Fruit fly (Drosophila melanogaster) whole organism, embryonic: ENCODE data around the gene Spn28B.

Experiments
- Atf-2 ChIP-seq: fragments of 200-800 bp; sonication (Bioruptor generic); optimal IDR thresholded peaks from 2 replicates; lab custom pipeline; 2016; ENCODE audit warnings: missing biosample characterization, missing genetic modification characterization
- Bdp1 ChIP-seq: fragments of 200-800 bp; sonication (Bioruptor generic); optimal IDR thresholded peaks from 3 replicates; lab custom pipeline; 2016; ENCODE audit warnings: missing biosample characterization, missing genetic modification characterization
- CG10267 ChIP-seq: fragments of 200-800 bp; sonication (Bioruptor generic); optimal IDR thresholded peaks from 2 replicates; lab custom pipeline; 2018; ENCODE audit warnings: missing biosample characterization, mild to moderate bottlenecking, missing genetic modification characterization, moderate library complexity
- CG10543 ChIP-seq: fragments of 200-800 bp; sonication (Bioruptor generic); optimal IDR thresholded peaks from 3 replicates; lab custom pipeline; 2017; ENCODE audit warnings: missing biosample characterization, mild to moderate bottlenecking, missing genetic modification characterization, moderate library complexity
- CG11398 ChIP-seq: fragments of 200-800 bp; sonication (Bioruptor generic); optimal IDR thresholded peaks from 2 replicates; lab custom pipeline; 2016; ENCODE audit warnings: missing biosample characterization, missing genetic modification characterization
- CG11456 ChIP-seq: fragments of 200-800 bp; sonication (Bioruptor generic); IDR thresholded peaks from 3 replicates; pipeline ENCODE4 v1.3.6; 2022; ENCODE audit warnings: missing biosample characterization, missing genetic modification characterization
- CG12071 ChIP-seq: fragments of 200-800 bp; sonication (Bioruptor generic); optimal IDR thresholded peaks from 3 replicates; lab custom pipeline; 2018; ENCODE audit warnings: missing biosample characterization, mild to moderate bottlenecking, missing genetic modification characterization
- CG13296 ChIP-seq: fragments of 200-800 bp; sonication (Bioruptor generic); optimal IDR thresholded peaks from 3 replicates; lab custom pipeline; 2018; ENCODE audit warnings: missing biosample characterization, mild to moderate bottlenecking, missing genetic modification characterization
- CG15479 ChIP-seq: fragments of 200-800 bp; sonication (Bioruptor generic); optimal IDR thresholded peaks from 3 replicates; lab custom pipeline; 2019; ENCODE audit warnings: missing biosample characterization, mild to moderate bottlenecking, missing genetic modification characterization, moderate library complexity
- CG15514 ChIP-seq: fragments of 200-800 bp; sonication (Bioruptor generic); optimal IDR thresholded peaks from 3 replicates; lab custom pipeline; 2017; ENCODE audit warnings: missing biosample characterization, missing genetic modification characterization, mild to moderate bottlenecking, moderate library complexity, missing genetic modification reagents
- CG1602 ChIP-seq: fragments of 200-800 bp; sonication (Bioruptor generic); optimal IDR thresholded peaks from 3 replicates; lab custom pipeline; 2016; ENCODE audit warnings: missing biosample characterization, missing genetic modification characterization
- CG17328 ChIP-seq: fragments of 200-800 bp; sonication (Bioruptor generic); IDR thresholded peaks from 2 replicates; pipeline ENCODE4 v1.3.6; 2022; ENCODE audit warnings: missing biosample characterization, missing genetic modification characterization
- CG17385 ChIP-seq: fragments of 200-800 bp; sonication (Bioruptor generic); optimal IDR thresholded peaks from 3 replicates; lab custom pipeline; 2018; ENCODE audit warnings: missing biosample characterization, mild to moderate bottlenecking, missing genetic modification characterization
- CG17568 ChIP-seq: fragments of 200-800 bp; sonication (Bioruptor generic); optimal IDR thresholded peaks from 2 replicates; lab custom pipeline; 2018; ENCODE audit warnings: missing biosample characterization, mild to moderate bottlenecking, missing genetic modification characterization, moderate library complexity
- CG18476 ChIP-seq: fragments of 200-800 bp; sonication (Bioruptor generic); optimal IDR thresholded peaks from 2 replicates; lab custom pipeline; 2016; ENCODE audit warnings: missing biosample characterization, mild to moderate bottlenecking, missing genetic modification characterization
- CG18764 ChIP-seq: fragments of 200-800 bp; sonication (Bioruptor generic); optimal IDR thresholded peaks from 3 replicates; lab custom pipeline; 2016; ENCODE audit warnings: missing biosample characterization, missing genetic modification characterization
- CG2116 ChIP-seq: fragments of 200-800 bp; sonication (Bioruptor generic); optimal IDR thresholded peaks from 3 replicates; lab custom pipeline; 2018; ENCODE audit warnings: missing biosample characterization, mild to moderate bottlenecking, missing genetic modification characterization
- CG2875 ChIP-seq: fragments of 200-800 bp; sonication (Bioruptor generic); optimal IDR thresholded peaks from 2 replicates; lab custom pipeline; 2017; ENCODE audit warnings: missing biosample characterization, mild to moderate bottlenecking, missing genetic modification characterization, missing genetic modification reagents
- CG30403 ChIP-seq: fragments of 200-800 bp; sonication (Bioruptor generic); optimal IDR thresholded peaks from 3 replicates; lab custom pipeline; 2016; ENCODE audit warnings: missing biosample characterization, missing genetic modification characterization
- CG31441 ChIP-seq: fragments of 200-800 bp; sonication (Bioruptor generic); IDR thresholded peaks from 2 replicates; pipeline ENCODE4 v1.3.6; 2022; ENCODE audit warnings: missing biosample characterization, missing genetic modification characterization
- CG6254 ChIP-seq: fragments of 200-800 bp; sonication (Bioruptor generic); optimal IDR thresholded peaks from 3 replicates; lab custom pipeline; 2017; ENCODE audit warnings: mild to moderate bottlenecking, missing biosample characterization, missing genetic modification reagents, missing genetic modification characterization
- CG8281 ChIP-seq: fragments of 200-800 bp; sonication (Bioruptor generic); optimal IDR thresholded peaks from 2 replicates; lab custom pipeline; 2018; ENCODE audit warnings: missing biosample characterization, mild to moderate bottlenecking, missing genetic modification characterization, moderate library complexity
- Deaf1 ChIP-seq: fragments of 200-800 bp; optimal IDR thresholded peaks from 3 replicates; lab custom pipeline; 2019; ENCODE audit warnings: missing biosample characterization, mild to moderate bottlenecking, missing genetic modification characterization, moderate library complexity
- H15 ChIP-seq: fragments of 200-800 bp; sonication (Bioruptor generic); IDR thresholded peaks from 3 replicates; pipeline ENCODE4 v1.3.6; 2022; ENCODE audit warnings: missing biosample characterization, missing genetic modification characterization
- Hr51 ChIP-seq, 2 experiments: fragments of 200-800 bp; sonication (Bioruptor generic); optimal IDR thresholded peaks; 2 replicates in 1 of 2; 3 replicates in 1 of 2; lab custom pipeline; 2016 to 2018; ENCODE audit warnings: missing biosample characterization in 2 of 2, missing genetic modification characterization in 2 of 2, mild to moderate bottlenecking in 1 of 2, moderate library complexity in 1 of 2
- Hsf ChIP-seq: fragments of 200-800 bp; sonication (Bioruptor generic); optimal IDR thresholded peaks from 3 replicates; lab custom pipeline; 2016; ENCODE audit warnings: missing biosample characterization, missing genetic modification characterization
- Lhr ChIP-seq: fragments of 200-800 bp; sonication (Bioruptor generic); optimal IDR thresholded peaks from 3 replicates; lab custom pipeline; 2017; ENCODE audit warnings: mild to moderate bottlenecking, missing biosample characterization, missing genetic modification reagents, missing genetic modification characterization
- Lpt ChIP-seq: fragments of >200 bp; optimal IDR thresholded peaks from 2 replicates; lab custom pipeline; 2018; ENCODE audit warnings: missing biosample characterization, missing genetic modification characterization
- Nf-YB ChIP-seq: fragments of 200-800 bp; sonication (Bioruptor generic); optimal IDR thresholded peaks from 3 replicates; lab custom pipeline; 2019; ENCODE audit warnings: missing biosample characterization, mild to moderate bottlenecking, missing genetic modification characterization, moderate library complexity
- TFAM ChIP-seq: fragments of 200-800 bp; sonication (Bioruptor generic); optimal IDR thresholded peaks from 2 replicates; lab custom pipeline; 2017; ENCODE audit warnings: missing biosample characterization, missing genetic modification characterization, inconsistent platforms
- Vsx1 ChIP-seq: fragments of 200-800 bp; sonication (Bioruptor generic); optimal IDR thresholded peaks from 2 replicates; lab custom pipeline; 2017; ENCODE audit warnings: missing biosample characterization, mild to moderate bottlenecking, missing genetic modification characterization, missing genetic modification reagents
- Xbp1 ChIP-seq: fragments of 200-800 bp; sonication (Bioruptor generic); optimal IDR thresholded peaks from 3 replicates; lab custom pipeline; 2016; ENCODE audit warnings: missing biosample characterization, mild to moderate bottlenecking, missing genetic modification characterization
- Xrp1 ChIP-seq: fragments of 200-800 bp; sonication (Bioruptor generic); IDR thresholded peaks from 2 replicates; pipeline ENCODE4 v1.3.6; 2022; ENCODE audit warnings: missing biosample characterization, missing genetic modification characterization
- amos ChIP-seq: fragments of 200-800 bp; sonication (Bioruptor generic); IDR thresholded peaks from 2 replicates; pipeline ENCODE4 v1.3.6; 2022; ENCODE audit warnings: missing biosample characterization, missing genetic modification characterization; ENCODE audit not compliant: partially characterized antibody
- aop ChIP-seq: fragments of 200-800 bp; sonication (Bioruptor generic); IDR thresholded peaks from 2 replicates; pipeline ENCODE4 v1.3.6; 2022; ENCODE audit warnings: missing biosample characterization, missing genetic modification characterization
- ash1 ChIP-seq: fragments of 200-800 bp; sonication (Bioruptor generic); optimal IDR thresholded peaks from 2 replicates; lab custom pipeline; 2018; ENCODE audit warnings: missing biosample characterization, mild to moderate bottlenecking, missing genetic modification characterization
- danr ChIP-seq: fragments of 200-800 bp; sonication (Bioruptor generic); IDR thresholded peaks from 2 replicates; pipeline ENCODE4 v1.3.6; 2022; ENCODE audit warnings: missing biosample characterization, missing genetic modification characterization
- fru ChIP-seq: fragments of >200 bp; optimal IDR thresholded peaks from 2 replicates; lab custom pipeline; 2017
- gfzf ChIP-seq: fragments of 200-800 bp; sonication (Bioruptor generic); optimal IDR thresholded peaks from 2 replicates; lab custom pipeline; 2016; ENCODE audit warnings: missing biosample characterization, mild to moderate bottlenecking, missing genetic modification characterization, moderate library complexity
- inv ChIP-seq: fragments of 200-800 bp; sonication (Bioruptor generic); IDR thresholded peaks from 2 replicates; pipeline ENCODE4 v1.3.6; 2022; ENCODE audit warnings: missing biosample characterization, missing genetic modification characterization; ENCODE audit not compliant: partially characterized antibody
- jumu ChIP-seq: fragments of 200-800 bp; sonication (Bioruptor generic); optimal IDR thresholded peaks from 3 replicates; lab custom pipeline; 2016; ENCODE audit warnings: missing biosample characterization, missing genetic modification characterization
- nom ChIP-seq: fragments of 200-800 bp; sonication (Bioruptor generic); optimal IDR thresholded peaks from 2 replicates; lab custom pipeline; 2017; ENCODE audit warnings: missing biosample characterization, missing genetic modification characterization, mild to moderate bottlenecking, moderate library complexity, missing genetic modification reagents
- pb ChIP-seq: fragments of 200-800 bp; sonication (Bioruptor generic); optimal IDR thresholded peaks from 3 replicates; lab custom pipeline; 2016; ENCODE audit warnings: missing biosample characterization, missing genetic modification characterization
- sens ChIP-seq: fragments of 200-800 bp; sonication (Bioruptor generic); peaks from one replicate; lab custom pipeline; 2016; ENCODE audit warnings: missing biosample characterization, missing genetic modification characterization
- sens-2 ChIP-seq: fragments of 200-800 bp; sonication (Bioruptor generic); IDR thresholded peaks from 2 replicates; pipeline ENCODE4 v1.3.6; 2022; ENCODE audit warnings: missing biosample characterization, missing genetic modification characterization
- sna ChIP-seq: fragments of 200-800 bp; sonication (Bioruptor generic); IDR thresholded peaks from 2 replicates; pipeline ENCODE4 v1.3.6; 2022; ENCODE audit warnings: missing biosample characterization, missing genetic modification characterization; ENCODE audit not compliant: partially characterized antibody
- tio ChIP-seq: fragments of 200-800 bp; sonication (Bioruptor generic); optimal IDR thresholded peaks from 2 replicates; lab custom pipeline; 2017; ENCODE audit warnings: missing biosample characterization, missing genetic modification characterization, inconsistent platforms
- tna ChIP-seq: fragments of 200-800 bp; sonication (Bioruptor generic); IDR thresholded peaks from 2 replicates; pipeline ENCODE4 v1.3.6; 2022; ENCODE audit warnings: missing biosample characterization, missing genetic modification characterization; ENCODE audit not compliant: partially characterized antibody
- unc-4 ChIP-seq: fragments of 200-800 bp; sonication (Bioruptor generic); IDR thresholded peaks from 2 replicates; pipeline ENCODE4 v1.3.6; 2022; ENCODE audit warnings: missing biosample characterization, missing genetic modification characterization; ENCODE audit not compliant: partially characterized antibody
- zen ChIP-seq: fragments of 200-800 bp; sonication (Bioruptor generic); optimal IDR thresholded peaks from 3 replicates; lab custom pipeline; 2018; ENCODE audit warnings: missing biosample characterization, mild to moderate bottlenecking, missing genetic modification characterization, moderate library complexity

Spn28B gene

DNA sequence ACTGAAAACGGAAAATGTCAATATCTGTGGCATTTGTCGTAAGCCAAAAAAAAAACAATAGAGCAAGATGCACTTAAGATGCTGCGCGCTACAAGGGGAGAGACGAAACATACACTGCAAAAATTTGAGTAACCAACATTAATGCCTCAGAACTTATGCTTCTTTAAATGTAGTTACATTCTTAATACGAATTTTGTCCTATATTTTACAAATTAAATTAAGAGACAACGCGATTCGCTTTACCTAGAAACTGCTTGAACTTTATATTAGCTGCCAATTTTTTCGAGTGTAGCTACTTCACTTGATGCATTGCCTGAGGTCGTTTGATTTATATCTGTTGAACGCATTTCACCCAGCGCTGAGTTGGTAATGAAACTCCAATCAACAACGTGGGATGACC lies 15.1 kb downstream of the Spn28B start (continued):
- TF ChIP-seq CG15514 (GFP tag; lab: Kevin White, UChicago), result no peak
- TF ChIP-seq CG18476, result peak; percentile 81
- no peak for TF ChIP-seq sna (GFP tag; lab: Robert Waterston, UW)
- TF ChIP-seq ash1 (GFP tag; lab: Kevin White, UChicago), result no peak
- peak; percentile 23 for TF ChIP-seq CG17568 (GFP tag; lab: Kevin White, UChicago)
- TF ChIP-seq tna (GFP tag; lab: Robert Waterston, UW), result no peak
- no peak for TF ChIP-seq gfzf
- TF ChIP-seq CG1602 (GFP tag; lab: Kevin White, UChicago), result peak; percentile 82
- TF ChIP-seq inv (GFP tag; lab: Robert Waterston, UW), result no peak
- TF ChIP-seq Lhr (GFP tag; lab: Kevin White, UChicago), result peak; percentile 80
- no peak for TF ChIP-seq Lpt (GFP tag; lab: Kevin White, UChicago)
- TF ChIP-seq CG12071 (GFP tag; lab: Kevin White, UChicago), result peak; percentile 40
- TF ChIP-seq CG8281, result peak; percentile 61
- peak; percentile 77 for TF ChIP-seq TFAM
- TF ChIP-seq CG11398, result peak; percentile 41
- TF ChIP-seq CG6254 (GFP tag; lab: Kevin White, UChicago), result peak; percentile 89
- TF ChIP-seq CG31441, result peak; percentile 89
- TF ChIP-seq unc-4 (GFP tag; lab: Robert Waterston, UW), result no peak
- 0 out of 3 replicates have a peak, but pooled peaks have one; percentile 67 for TF ChIP-seq CG11456 (GFP tag; lab: Robert Waterston, UW)
- TF ChIP-seq Xbp1 (GFP tag; lab: Kevin White, UChicago), result peak; percentile 84
- TF ChIP-seq CG17328 (GFP tag; lab: Robert Waterston, UW), result peak; percentile 88
- peak; percentile 23 for TF ChIP-seq Deaf1 (tag; lab: Kevin White, UChicago)
- TF ChIP-seq pb (GFP tag; lab: Kevin White, UChicago), result peak; percentile 65
- TF ChIP-seq amos (GFP tag; lab: Robert Waterston, UW), result no peak
- peak; percentile 83 for TF ChIP-seq H15 (GFP tag; lab: Robert Waterston, UW)
- no peak for TF ChIP-seq CG13296 (GFP tag; lab: Kevin White, UChicago)
- TF ChIP-seq zen (tag; lab: Kevin White, UChicago), result peak; percentile 92
- TF ChIP-seq danr (GFP tag; lab: Robert Waterston, UW), result peak; percentile 55; the same call in 1 of the 2 replicates
- TF ChIP-seq CG10543 (GFP tag; lab: Kevin White, UChicago), result peak; percentile 5
- TF ChIP-seq sens-2, result peak; percentile 94
- TF ChIP-seq sens (GFP tag; lab: Kevin White, UChicago), result peak; percentile 99
- TF ChIP-seq jumu (GFP tag; lab: Kevin White, UChicago), result peak; percentile 84
- TF ChIP-seq CG18764 (GFP tag; lab: Kevin White, UChicago), result peak; percentile 74
- TF ChIP-seq CG17385 (GFP tag; lab: Kevin White, UChicago), result peak; percentile 75
- TF ChIP-seq CG15479, result peak; percentile 40
- peak; percentile 84 for TF ChIP-seq CG10267
- TF ChIP-seq fru (lab: Kevin White, UChicago), result no peak
- TF ChIP-seq Bdp1 (GFP tag; lab: Kevin White, UChicago), result peak; percentile 62
- peak; percentile 58 for TF ChIP-seq Nf-YB (GFP tag; lab: Kevin White, UChicago)
- TF ChIP-seq CG2116, result peak; percentile 51
- TF ChIP-seq Hsf (GFP tag; lab: Kevin White, UChicago), result peak; percentile 88
- TF ChIP-seq Xrp1 (GFP tag; lab: Robert Waterston, UW), result peak; percentile 96
- TF ChIP-seq Vsx1 (GFP tag; lab: Kevin White, UChicago), result peak; percentile 70
- peak; percentile 85 for TF ChIP-seq Atf-2 (GFP tag; lab: Kevin White, UChicago)
- TF ChIP-seq tio, result peak; percentile 76
- TF ChIP-seq nom, result no peak
- peak; percentile 42 to 78 for TF ChIP-seq Hr51 (GFP tag; optimal IDR thresholded peaks at IDR 0.05; lab: Kevin White, UChicago)
- TF ChIP-seq aop, result peak; percentile 82
- TF ChIP-seq CG2875 (GFP tag; lab: Kevin White, UChicago), result peak; percentile 89
- TF ChIP-seq CG30403, result peak; percentile 76
